Worm (Caenorhabditis elegans): ENCODE measurements around the gene cest-33.

DNA sequence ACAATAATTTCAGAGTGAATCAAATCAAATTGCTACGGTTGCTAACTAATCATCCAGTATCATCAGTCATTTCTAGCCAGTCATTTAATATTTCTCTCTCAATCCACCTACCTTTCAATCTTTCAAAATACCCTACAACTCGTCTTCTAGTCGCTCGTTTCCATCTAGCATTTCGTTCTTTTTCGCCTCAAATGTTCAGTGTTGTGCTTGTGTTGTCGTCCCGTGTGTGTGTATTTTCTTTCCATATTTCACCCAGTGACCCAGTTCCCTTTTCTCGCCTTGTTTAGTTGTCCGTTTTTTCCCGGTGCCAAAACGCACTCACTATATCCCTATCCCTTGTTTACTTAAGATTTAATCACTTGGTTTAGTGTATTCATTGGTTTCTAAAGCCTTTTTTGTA is 3.8 kb downstream of the cest-33 start:
- TF ChIP-seq mdl-1 (tag; optimal IDR thresholded peaks at IDR 0.05) (no peak), unc-62 (GFP tag; optimal IDR thresholded peaks at IDR 0.05) (no peak)
